Worm (Caenorhabditis elegans): Measurements from ENCODE around the gene flp-18.

DNA sequence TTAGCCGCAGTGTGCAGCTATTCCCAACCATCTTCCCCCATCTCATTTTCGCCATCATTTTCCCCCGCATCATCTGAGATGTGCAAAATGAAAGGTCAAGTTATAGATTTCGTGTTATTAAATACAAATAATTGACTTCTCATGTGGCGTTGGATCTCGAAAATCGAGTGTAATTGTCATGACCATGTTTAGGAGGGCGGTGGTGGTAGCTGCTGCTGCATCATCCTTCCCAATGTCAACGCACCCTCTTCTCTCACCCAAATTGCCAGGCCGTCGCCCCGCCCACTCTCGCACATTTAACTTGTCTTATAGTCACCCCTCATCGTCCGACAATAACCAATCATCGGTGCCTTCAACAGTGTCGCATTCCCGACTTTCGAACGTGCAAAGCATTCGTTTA, 44.9 kb upstream of the flp-18 start, which contains the start of gene ceh-30:
- no peak for TF ChIP-seq cog-1 (tag; optimal IDR thresholded peaks at IDR 0.05)
- no peak for TF ChIP-seq ztf-29 (GFP tag; IDR thresholded peaks at IDR 0.05)
- TF ChIP-seq ref-1 (GFP tag; conservative IDR thresholded peaks at IDR 0.05) = no peak
- TF ChIP-seq tab-1 (GFP tag; IDR thresholded peaks at IDR 0.05) = no peak
- no peak for TF ChIP-seq klf-2 (GFP tag; conservative IDR thresholded peaks at IDR 0.05)
- TF ChIP-seq ztf-23 (GFP tag; IDR thresholded peaks at IDR 0.05) = no peak
- no peak for TF ChIP-seq med-1 (GFP tag; optimal IDR thresholded peaks at IDR 0.05; ENCODE audit: insufficient read depth)
- TF ChIP-seq flt-1 (GFP tag; IDR thresholded peaks at IDR 0.05) = no peak
- no peak for TF ChIP-seq T22C8.4 (GFP tag; IDR thresholded peaks at IDR 0.05)
